Worm (Caenorhabditis elegans): Measurements from ENCODE around the gene Y53C12A.10.

Gene Y53C12A.10

DNA sequence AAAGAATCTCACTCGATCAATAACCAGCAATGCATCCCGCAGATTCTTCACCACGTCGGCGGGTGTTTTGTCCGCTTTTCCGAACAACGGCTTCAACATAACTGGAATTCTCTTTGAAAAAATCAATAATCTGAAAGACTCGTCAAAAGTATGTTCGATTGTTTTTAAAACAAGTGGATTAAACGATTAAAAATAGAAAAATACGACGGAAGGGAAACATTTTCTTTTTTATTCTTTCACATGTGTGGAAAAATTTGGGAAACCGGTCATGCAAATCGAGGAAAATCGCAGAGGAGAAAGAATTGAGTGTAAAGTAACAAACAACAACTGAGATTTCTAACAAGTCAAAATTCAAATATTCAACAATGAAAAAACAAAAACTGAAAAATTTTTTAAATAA is 1.0 kb downstream of the Y53C12A.10 start, which contains the start of gene mop-25.2:
Gene mop-25.2, minus strand, starts transcription at position 101 of the 400 bp plus-strand sequence.
- TF ChIP-seq zip-8 (tag; optimal IDR thresholded peaks at IDR 0.05) (no peak), M03D4.4 (tag; optimal IDR thresholded peaks at IDR 0.05) (no peak), sem-2 (GFP tag; optimal IDR thresholded peaks at IDR 0.05) (no peak), mab-5 (tag; optimal IDR thresholded peaks at IDR 0.05) (no peak), drap-1 (GFP tag; optimal IDR thresholded peaks at IDR 0.05) (no peak), blmp-1 (tag; optimal IDR thresholded peaks at IDR 0.05) (no peak), nhr-76 (tag; optimal IDR thresholded peaks at IDR 0.05) (no peak), mep-1 (tag; optimal IDR thresholded peaks at IDR 0.05) (no peak)

ce11 chrII:9700363-9700762 is 4.3 kb downstream of the Y53C12A.10 start, which contains the start of the genes Y53C12A.8 and Y53C12A.7:
Gene Y53C12A.8 (minus strand): TSS chrII:9700463.
Gene Y53C12A.7 (plus strand): TSS chrII:9700543.
- TF ChIP-seq bed-3 (GFP tag; optimal IDR thresholded peaks at IDR 0.05) (no peak), ceh-43 (GFP tag; optimal IDR thresholded peaks at IDR 0.05) (no peak), blmp-1 (tag; optimal IDR thresholded peaks at IDR 0.05) (no peak), ham-2 (GFP tag; optimal IDR thresholded peaks at IDR 0.05) (no peak), mls-2 (tag; optimal IDR thresholded peaks at IDR 0.05) (no peak), lsy-2 (tag; optimal IDR thresholded peaks at IDR 0.05) (no peak), zip-8 (tag; optimal IDR thresholded peaks at IDR 0.05) (no peak), tbx-8 (GFP tag; optimal IDR thresholded peaks at IDR 0.05) (no peak), elt-1 (tag; optimal IDR thresholded peaks at IDR 0.05; ENCODE audit: borderline replicate concordance, insufficient read depth) (no peak), nhr-76 (tag; optimal IDR thresholded peaks at IDR 0.05) (no peak), mab-5 (tag; optimal IDR thresholded peaks at IDR 0.05) (no peak), lin-13 (tag; optimal IDR thresholded peaks at IDR 0.05) (no peak), ceh-39 (tag; optimal IDR thresholded peaks at IDR 0.05) (no peak), unc-39 (tag; optimal IDR thresholded peaks at IDR 0.05) (no peak)

ce11 chrII:9695942-9696341 is 8.7 kb downstream of the Y53C12A.10 start:
- TF ChIP-seq elt-1 (tag; optimal IDR thresholded peaks at IDR 0.05; ENCODE audit: borderline replicate concordance, insufficient read depth) = no peak
- peak; percentile 17 for TF ChIP-seq ces-1 (GFP tag; optimal IDR thresholded peaks at IDR 0.05)

DNA sequence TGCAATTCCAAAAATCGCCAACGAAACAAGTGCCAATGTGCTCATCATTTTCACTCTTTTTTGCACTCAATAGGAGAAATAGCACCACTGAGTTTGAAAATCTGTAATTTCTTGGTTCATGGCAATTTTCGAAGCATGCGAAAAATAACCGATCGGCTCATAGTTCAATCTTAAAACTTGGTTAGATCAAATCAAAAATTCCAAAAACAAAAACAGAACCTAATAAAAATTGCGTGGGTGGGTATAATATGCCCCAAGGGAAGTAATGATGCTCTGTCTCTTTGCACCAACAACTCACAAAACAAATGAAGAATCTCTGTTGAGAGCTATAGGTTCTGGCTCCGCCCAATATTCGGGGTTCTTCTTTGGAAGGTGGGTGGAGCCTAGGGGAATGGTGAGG is 12.8 kb downstream of the Y53C12A.10 start, which contains the start of gene nlp-11:
Gene nlp-11, minus strand, starts transcription at position 101 of the 400 bp plus-strand sequence.
- TF ChIP-seq nhr-76 (tag; optimal IDR thresholded peaks at IDR 0.05) (no peak), pha-4 (tag; optimal IDR thresholded peaks at IDR 0.05) (no peak), elt-3 (tag; optimal IDR thresholded peaks at IDR 0.05) (no peak)

DNA sequence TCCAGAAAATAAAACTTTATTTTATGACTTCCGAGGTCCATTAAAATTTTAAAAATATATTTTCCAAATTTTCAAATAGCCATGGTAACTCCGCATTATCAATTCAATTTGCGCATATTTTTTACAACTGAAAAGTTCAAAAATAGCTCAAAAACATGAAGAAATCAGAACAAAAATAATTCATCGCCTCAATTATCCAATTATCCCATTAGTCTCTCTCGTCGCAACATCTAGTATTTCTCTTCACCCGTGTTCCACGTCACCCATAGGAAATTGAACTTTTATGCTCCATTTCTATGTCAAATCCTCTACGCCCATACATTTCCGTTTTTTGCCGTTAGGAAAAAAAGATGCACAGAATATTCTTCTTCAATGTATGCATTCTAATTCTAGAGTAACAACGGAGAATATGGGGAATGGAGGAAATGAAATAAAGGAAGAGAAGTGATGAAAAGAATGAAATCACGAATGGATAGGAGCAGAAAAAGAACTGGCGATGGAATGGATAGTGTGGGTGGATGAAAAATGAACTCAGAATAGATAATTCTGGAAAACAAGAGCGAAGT is 14.5 kb downstream of the Y53C12A.10 start:
- TF ChIP-seq hlh-1 (tag; optimal IDR thresholded peaks at IDR 0.05) (no peak), ces-1 (GFP tag; optimal IDR thresholded peaks at IDR 0.05) (peak; percentile 48), elt-3 (tag; optimal IDR thresholded peaks at IDR 0.05) (no peak), nhr-76 (tag; optimal IDR thresholded peaks at IDR 0.05) (no peak)

- TF ChIP-seq flh-1 (GFP tag; optimal IDR thresholded peaks at IDR 0.05) (no peak), sem-2 (GFP tag; optimal IDR thresholded peaks at IDR 0.05) (no peak), nhr-12 (tag; optimal IDR thresholded peaks at IDR 0.05) (no peak), mep-1 (tag; optimal IDR thresholded peaks at IDR 0.05) (no peak), pha-4 (tag; optimal IDR thresholded peaks at IDR 0.05) (no peak), mls-2 (tag; optimal IDR thresholded peaks at IDR 0.05) (no peak), ztf-11 (tag; optimal IDR thresholded peaks at IDR 0.05) (no peak), tbx-8 (GFP tag; optimal IDR thresholded peaks at IDR 0.05) (no peak), lsy-2 (tag; optimal IDR thresholded peaks at IDR 0.05) (no peak), ceh-43 (GFP tag; optimal IDR thresholded peaks at IDR 0.05) (no peak), ham-2 (GFP tag; optimal IDR thresholded peaks at IDR 0.05) (no peak), drap-1 (GFP tag; optimal IDR thresholded peaks at IDR 0.05) (no peak), nhr-28 (tag; optimal IDR thresholded peaks at IDR 0.05) (no peak), bed-3 (GFP tag; optimal IDR thresholded peaks at IDR 0.05) (no peak), mab-5 (tag; optimal IDR thresholded peaks at IDR 0.05) (no peak), nhr-2 (tag; optimal IDR thresholded peaks at IDR 0.05) (no peak), sptf-1 (tag; optimal IDR thresholded peaks at IDR 0.05) (no peak)
These were observed 17.9 kb downstream of the Y53C12A.10 start, which contains the start of gene ZK1320.9 for ce11 chrII:9686663-9687193. Gene ZK1320.9 (minus strand): TSS chrII:9686713.
